Worm (Caenorhabditis elegans) whole organism, L3 larva: Measurements from ENCODE around the gene mpz-1.

ENCODE experiments used
- fos-1 ChIP-seq: fragments of 150-350 bp; optimal IDR thresholded peaks from 2 replicates; lab custom pipeline; 2014; ENCODE audit warnings: missing biosample characterization, missing genetic modification characterization
- pha-4 ChIP-seq: fragments of 150-350 bp; optimal IDR thresholded peaks from 2 replicates; lab custom pipeline; 2014; ENCODE audit warnings: missing biosample characterization, missing genetic modification reagents, missing genetic modification characterization

DNA sequence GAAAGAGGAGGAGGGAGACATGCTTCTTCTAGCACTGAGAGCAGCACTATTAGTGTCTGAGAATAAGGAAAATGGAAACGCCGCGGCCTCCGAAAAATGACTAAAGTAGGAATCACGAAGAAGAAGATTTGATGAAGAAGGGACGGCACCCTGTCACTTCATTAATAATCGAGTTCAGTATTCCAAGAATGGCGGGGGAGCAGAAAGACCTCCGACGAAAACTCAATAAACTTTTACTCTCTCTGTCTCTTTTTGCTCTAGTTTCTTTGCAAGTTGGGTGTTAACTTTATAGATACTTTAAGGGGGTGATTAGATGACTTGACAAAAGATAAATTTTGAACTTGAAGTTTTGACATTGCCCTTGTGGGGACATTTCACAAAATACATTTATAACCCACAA lies 8.6 kb downstream of the mpz-1 start:
- TF ChIP-seq fos-1 (no peak), pha-4 (tag; lab: Kevin White, UChicago) (no peak)
